Worm (Caenorhabditis elegans) whole organism, dauer: ENCODE measurements around the gene twk-8.

Experiments used
- unc-62 ChIP-seq: sonication (generic microtip); optimal IDR thresholded peaks from 2 replicates; lab custom pipeline; 2017; ENCODE audit warnings: missing biosample characterization, missing genetic modification reagents, missing genetic modification characterization

twk-8 gene

DNA sequence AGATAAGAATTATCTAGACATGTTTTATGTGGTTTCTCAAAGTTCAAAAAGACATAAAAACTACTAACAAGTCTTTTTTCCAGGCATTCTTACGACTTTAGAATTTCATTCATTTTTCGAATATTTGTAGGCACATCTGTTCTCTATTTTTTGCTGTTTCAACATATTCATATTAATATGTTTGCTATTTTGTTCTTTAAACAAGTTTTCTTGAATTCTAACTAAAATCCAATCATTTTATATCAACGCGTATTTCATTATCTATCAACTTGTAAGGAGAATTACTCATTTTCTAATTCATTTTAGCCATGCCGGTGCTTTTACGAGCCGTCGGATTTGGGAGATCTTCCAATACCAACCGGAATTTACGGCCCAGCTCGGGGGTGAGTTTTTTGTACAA lies at the start of gene twk-8:
Gene twk-8 (plus strand): TSS at position 301 of the 400 bp plus-strand sequence.
- no peak for TF ChIP-seq unc-62

DNA sequence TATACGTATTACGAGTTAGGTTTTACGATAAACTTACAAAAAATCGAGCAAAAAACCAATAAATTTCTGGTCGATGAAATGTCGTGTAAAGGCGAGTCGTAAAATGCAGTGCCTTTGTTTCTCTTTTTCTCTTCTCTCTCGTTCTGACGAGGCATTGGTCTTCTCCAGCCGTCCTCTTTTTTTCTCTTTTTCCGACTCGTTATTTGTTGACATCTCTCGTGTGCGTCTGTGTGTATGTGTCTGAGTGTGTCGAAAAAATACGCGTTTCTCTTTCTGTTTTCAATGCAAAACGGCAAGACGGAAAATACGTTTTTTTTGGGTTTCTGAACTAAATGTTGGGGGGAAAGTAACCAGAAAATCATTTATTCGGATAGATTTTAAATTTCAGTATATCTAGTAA lies 49.6 kb upstream of the twk-8 start, which contains the start of gene C53D6.6:
Gene C53D6.6 (minus strand): TSS at position 118 of the 400 bp plus-strand sequence.
- TF ChIP-seq unc-62: no peak

DNA sequence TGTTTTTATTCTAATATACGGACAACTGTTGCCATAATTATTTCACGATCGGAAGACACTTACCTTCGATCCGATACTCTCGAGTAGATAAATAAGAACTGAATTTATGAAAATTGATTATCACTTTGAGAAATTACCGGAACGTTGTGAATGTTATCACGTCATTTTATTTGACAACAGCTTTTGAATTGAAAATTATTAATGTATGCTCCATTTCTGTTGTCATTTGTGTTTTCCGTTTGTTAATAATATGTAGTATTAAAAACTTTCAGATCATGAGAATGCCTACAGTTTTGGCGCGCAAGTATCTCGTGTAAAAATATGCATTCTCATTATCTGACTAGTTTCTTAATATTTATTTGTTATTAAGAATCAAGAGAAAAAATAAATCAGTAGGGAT lies 47.8 kb upstream of the twk-8 start, which contains the start of gene C53D6.10:
Gene C53D6.10 (minus strand): TSS at position 101 of the 400 bp plus-strand sequence.
- no peak for TF ChIP-seq unc-62

DNA sequence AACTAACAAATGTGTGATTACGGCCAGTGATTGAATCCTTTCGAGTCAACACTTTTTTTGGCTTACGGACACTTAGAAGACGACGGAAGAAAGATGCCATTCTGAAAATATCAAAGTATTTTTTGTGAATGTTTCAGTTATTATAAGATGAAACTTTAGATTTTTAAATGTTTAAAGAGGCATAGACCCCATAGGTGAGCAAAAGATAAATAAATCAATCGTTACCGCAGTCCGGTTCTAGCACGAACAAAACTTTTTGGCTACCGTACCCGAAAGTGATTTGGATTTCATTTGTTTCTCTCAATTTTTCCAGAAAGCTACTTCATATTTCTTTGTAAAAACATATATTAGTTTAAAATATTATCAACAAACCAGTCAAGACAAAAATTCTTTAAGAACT lies 45.1 kb upstream of the twk-8 start, which contains the start of gene C53D6.7:
Gene C53D6.7 (minus strand): TSS at position 101 of the 400 bp plus-strand sequence.
- no peak for TF ChIP-seq unc-62

DNA sequence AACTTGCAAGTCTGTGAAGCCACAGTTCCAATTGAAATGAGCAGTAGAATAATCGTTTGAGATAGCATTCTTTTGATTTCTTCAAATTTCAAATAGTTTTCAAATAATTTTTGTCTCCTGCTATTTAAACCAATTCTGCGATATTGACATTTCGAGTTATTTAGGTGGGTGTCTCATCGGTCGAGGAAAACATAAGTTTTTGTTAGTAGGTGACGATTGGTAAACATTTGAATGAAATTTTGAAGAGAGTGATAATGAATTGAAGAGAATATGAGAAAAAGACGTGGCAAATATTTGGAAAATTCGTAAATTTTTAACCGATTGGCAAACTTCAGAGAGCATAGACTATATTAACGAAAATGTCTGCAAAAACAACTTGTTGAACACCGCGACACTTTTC lies 41.8 kb upstream of the twk-8 start, which contains the start of gene Y73F4A.3:
Gene Y73F4A.3 (minus strand): TSS at position 101 of the 400 bp plus-strand sequence.
- TF ChIP-seq unc-62: no peak

DNA sequence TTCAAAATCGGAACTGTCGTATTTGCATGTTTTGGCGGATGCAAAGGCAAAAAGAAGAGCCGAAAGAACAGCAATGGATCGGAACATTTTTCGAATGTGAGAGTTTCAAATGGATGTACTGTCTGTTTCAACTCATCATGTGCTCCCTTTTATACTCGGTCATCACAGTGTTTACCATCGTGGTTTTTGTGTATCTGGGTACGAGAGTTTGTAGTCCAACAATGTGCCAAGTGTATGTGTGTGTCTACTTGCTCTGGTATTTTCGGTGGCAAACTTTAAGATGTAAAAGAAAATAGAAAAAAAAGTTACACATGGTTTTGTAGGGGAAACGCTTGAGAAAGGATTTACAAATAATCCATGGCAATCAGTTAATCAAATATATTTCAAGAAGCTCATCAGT lies 38.9 kb upstream of the twk-8 start, which contains the start of gene Y73F4A.2:
Gene Y73F4A.2 (minus strand): TSS at position 124 of the 400 bp plus-strand sequence.
- TF ChIP-seq unc-62: no peak

DNA sequence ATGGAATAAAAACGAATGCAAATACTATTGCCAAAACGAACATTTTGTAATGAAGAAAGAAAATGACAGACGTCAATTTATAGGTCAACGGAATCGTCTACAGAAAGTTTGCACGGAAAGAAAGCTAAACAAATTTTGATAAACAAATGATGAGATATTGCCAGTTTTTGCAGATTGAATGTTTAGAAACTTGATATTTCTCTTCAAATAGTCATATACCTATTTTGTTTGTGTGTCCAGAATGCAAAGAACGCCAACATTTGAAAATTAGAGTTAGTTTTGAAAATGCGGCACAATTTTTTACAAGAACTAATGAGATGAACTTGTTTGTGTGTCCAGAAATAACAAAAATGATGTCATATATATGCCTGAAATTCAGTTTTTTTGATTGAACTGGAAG lies 36.9 kb upstream of the twk-8 start, which contains the start of gene Y73F4A.1:
Gene Y73F4A.1 (minus strand): TSS at position 101 of the 400 bp plus-strand sequence.
- no peak for TF ChIP-seq unc-62

DNA sequence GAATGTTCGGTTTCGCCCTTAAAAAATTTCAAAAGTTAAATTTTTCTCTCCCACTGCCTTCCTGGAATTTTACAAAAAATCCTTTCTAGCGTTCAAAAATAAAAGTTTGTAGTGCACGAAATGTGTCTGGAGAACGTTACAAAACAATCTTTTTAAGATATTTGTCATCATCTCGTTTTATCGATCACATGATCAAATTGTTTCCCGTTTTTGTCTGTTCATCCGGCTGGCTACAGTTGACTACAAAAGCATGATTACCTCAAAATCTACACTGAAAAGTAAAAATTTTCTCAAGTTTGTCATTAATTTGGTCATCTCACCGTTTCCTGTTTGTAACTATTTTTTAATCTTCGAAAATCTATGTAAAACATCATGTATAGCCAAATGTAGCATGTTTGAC lies 31.1 kb upstream of the twk-8 start:
- no peak for TF ChIP-seq unc-62

DNA sequence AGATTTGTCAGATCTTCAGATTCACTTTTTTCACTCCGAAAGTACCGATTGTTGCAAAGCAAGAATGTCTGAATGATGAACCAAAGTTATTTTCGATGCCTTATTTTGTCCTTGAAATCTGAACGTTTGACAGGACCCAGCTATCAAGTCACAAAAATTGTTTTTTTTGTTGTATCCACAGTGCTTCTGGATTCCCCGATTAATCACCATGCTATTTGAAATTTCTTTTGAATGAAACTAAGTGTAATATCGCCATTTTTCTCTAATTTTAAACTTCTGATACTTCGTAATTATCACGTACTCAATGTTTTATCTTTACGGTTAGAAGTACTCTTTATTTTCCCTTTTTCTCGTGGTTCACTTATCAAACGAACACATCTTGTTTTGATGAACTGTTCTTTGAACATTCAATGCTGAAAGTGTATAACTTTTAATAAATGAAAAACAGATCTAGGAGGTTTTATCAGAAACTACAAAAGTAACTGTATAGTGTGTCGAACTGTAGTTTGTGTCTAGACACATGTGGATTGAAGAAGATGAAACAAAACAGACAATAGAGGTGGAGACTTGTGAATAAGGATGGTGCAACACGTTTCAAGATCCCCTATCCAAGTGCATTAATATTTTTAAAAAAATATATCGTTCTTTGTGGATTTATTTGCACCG lies 30.5 kb upstream of the twk-8 start:
- no peak for TF ChIP-seq unc-62

DNA sequence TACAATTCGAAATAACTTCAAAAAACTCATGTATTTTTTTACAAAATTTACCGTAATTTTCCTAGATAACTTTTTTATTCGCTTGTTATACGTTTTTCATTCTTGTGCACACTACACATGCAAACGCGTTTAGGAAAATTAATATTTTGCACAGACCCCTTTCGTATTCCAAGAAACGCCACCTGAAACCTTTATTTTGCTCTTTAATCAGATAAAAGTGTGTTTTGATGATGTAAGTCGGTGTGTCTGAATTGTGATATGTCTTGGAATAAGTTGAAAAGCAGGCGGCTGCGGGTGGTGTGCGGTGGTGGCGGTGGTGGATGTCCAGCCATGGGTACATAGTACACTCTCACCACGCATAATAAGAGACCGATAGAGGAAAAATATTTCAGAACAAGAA lies 28.8 kb upstream of the twk-8 start:
- TF ChIP-seq unc-62: no peak

DNA sequence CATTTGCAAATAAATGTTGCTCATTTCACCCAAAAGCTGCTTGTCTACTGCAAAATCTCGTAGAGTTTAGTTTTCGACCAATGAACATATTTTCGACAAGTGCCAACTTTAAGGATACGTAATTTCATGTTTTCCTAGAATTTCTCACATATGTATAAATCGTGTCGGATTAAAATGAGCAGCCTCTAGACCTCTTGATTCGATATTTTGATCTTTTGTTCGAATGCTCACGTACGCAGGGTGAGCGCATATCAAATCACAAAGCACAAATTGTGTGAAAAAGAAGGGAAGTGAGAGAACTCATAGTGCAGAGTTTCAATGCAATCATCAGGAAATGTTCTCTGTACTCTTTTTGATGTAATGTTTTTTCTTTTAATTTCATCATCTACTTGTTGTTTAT lies 18.6 kb upstream of the twk-8 start:
- no peak for TF ChIP-seq unc-62

DNA sequence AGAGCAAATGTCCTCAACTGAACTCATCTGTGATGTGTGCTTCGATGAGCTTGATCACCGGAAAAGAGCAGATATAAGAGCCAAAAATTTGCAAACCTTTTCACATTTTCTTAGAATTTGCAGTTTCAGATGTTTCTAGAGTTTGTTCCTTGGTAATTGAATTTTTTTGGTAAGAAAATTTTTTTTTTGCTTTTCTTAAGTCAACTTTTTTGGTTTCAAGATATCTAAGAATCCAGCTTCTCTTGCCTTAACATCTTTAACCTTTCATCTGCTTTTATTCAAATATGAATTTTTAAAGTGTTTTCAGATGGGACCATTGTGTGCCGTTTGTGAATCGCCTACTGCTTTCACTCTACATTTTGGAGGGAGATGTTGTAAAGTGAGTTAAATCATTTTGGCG lies 12.5 kb upstream of the twk-8 start, which contains the start of gene nhr-11:
Gene nhr-11 (plus strand): TSS at position 301 of the 400 bp plus-strand sequence.
- TF ChIP-seq unc-62: no peak

DNA sequence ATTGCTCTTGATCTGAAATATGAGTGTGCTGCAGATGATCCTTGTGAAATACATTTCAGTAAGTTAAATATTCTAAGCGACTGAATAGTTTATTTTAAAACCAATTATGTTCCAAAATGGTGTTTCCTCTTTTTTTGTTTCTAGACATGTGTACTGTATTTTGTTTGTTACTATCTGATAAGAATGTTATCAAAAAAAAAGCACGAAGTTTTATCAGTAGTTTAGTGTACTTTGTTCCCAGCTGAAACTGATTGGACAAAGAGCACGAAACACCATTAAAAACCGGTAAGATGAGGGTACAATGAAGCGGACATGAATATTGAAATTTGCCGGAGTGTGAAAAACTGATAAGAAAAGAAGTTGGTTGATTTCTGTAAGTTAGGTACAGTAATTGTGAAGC lies 12.0 kb upstream of the twk-8 start:
- TF ChIP-seq unc-62: no peak

DNA sequence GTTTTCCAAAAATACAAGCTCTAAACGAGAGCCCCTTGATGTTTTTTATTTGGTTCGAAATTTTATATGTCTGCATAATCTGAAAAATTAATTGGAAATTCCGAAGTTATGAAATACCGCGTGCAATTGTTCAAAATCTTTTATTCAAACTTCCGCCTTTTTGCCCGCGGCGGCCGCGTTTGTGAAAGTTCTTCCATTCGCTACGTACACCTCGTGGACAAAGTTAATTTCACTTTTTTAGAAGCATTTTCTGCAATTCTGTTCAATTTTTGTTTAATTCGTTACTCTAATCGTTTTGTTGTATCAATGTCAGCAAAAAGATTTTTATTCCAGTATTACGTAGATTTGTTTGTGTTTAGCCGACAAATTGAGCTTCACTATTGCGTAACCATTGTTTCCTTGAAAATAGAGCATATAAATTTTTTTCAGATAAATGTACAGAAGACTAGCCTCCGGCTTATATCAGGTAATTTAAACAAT lies 7.9 kb upstream of the twk-8 start, which contains the start of gene mppb-1:
Gene mppb-1 (plus strand): TSS at position 430 of the 480 bp plus-strand sequence.
- TF ChIP-seq unc-62: no peak

DNA sequence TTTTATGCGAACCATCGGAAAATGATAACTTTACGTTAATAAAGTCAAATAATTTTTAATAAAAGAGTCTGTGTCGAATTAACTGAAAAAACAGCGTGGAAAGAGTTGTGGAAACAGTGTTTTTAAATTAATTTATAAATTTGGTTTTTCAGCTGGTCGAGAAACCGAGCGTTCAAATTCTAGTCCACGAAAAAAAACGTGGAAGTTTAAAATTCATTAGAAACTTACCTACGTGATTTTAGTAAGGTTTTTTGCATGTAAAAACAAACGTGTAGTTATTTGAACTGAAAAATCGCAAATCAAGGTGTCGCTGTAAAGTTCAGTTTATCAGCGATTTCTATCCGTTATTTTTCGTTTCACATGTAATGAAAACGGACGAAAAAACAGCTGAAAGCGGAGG lies 3.7 kb upstream of the twk-8 start, which contains the start of gene mans-4:
Gene mans-4 (minus strand): TSS at position 101 of the 400 bp plus-strand sequence.
- no peak for TF ChIP-seq unc-62

DNA sequence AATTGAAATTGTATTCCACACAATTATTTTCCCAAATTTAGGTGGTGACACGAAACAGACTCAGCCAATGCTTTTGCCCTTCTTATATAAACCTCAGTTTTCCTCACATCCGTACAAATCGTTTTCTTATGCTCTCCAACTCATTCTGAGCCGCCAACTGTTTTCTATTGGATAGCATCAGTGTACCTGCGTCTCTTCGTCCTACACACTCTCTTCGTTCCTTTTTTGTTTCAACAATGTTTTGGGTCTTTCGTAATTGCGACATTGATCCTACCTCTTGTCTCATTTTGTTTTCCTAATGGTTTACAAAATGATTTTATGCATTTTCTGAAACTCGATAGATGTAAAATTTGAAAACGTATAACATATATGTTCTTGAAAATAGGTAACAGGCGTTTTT lies 2.8 kb upstream of the twk-8 start:
- no peak for TF ChIP-seq unc-62

DNA sequence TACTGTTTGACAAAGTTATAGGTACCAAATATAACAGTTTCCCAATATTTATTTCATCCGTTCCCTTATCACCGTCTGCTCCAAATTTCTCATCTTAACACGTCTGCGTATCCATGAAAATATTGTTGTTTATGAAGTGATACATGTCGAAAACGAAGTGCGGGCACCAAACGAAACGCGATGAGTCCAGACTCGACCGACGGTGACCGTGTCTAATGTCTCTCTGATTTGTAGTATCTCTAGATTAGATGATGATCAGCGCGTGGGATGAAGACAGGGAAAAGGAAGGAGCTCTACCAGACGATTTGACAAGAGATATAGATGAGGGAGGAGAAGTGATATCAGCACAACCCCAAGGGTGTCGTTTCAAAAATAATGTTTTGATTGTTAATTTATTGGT lies 2.0 kb upstream of the twk-8 start:
- TF ChIP-seq unc-62: no peak

DNA sequence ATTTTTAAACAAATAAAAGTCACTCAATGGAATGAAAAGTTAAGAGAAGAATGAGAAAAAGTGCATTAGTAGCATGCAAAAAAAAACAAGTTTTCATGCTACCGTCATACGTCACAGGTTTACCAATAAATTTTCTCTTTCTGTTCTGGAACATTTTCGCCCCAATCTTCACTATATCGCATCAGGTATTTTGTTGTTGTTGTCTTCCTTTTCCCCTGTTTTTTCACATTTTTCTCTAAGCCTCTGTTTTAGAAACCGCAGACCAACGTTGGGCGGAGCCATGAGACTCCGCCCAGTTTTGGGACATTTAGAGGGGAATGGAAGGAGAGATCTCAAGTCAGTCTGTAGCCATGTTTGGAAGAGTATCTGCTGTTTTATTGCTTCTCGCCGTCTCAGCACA lies 6.1 kb downstream of the twk-8 start, which contains the start of gene msa-1:
Gene msa-1 (plus strand): TSS at position 301 of the 400 bp plus-strand sequence.
- TF ChIP-seq unc-62: no peak
